Fruit fly (Drosophila melanogaster) whole organism: ENCODE measurements around the gene if.

Experiments
- CG8478 ChIP-seq: fragments of >200 bp; optimal IDR thresholded peaks from 2 replicates; lab custom pipeline; 2018; ENCODE audit warnings: inconsistent platforms
- Dll ChIP-seq: fragments of >200 bp; optimal IDR thresholded peaks from 2 replicates; lab custom pipeline; 2017
- EcR ChIP-seq, 2 experiments: fragments of >200 bp; optimal IDR thresholded peaks; 2 replicates each; lab custom pipeline; 2017; ENCODE audit warnings: missing biosample characterization in 2 of 2, missing genetic modification characterization in 2 of 2, missing genetic modification reagents in 2 of 2
- pan ChIP-seq: fragments of >200 bp; optimal IDR thresholded peaks from 2 replicates; lab custom pipeline; 2017
- psq ChIP-seq: fragments of >200 bp; optimal IDR thresholded peaks from 2 replicates; lab custom pipeline; 2017
- usp ChIP-seq: fragments of >200 bp; optimal IDR thresholded peaks from 2 replicates; lab custom pipeline; 2017; ENCODE audit warnings: missing biosample characterization, missing genetic modification characterization, mixed read lengths

if gene

dm6 chrX:16730791-16731190 is 52.4 kb downstream of the if start, which contains the start of gene TwdlX:
TSS of gene TwdlX (plus strand) at chrX:16731091.
- TF ChIP-seq pan (lab: Kevin White, UChicago): no peak
- TF ChIP-seq CG8478 (lab: Kevin White, UChicago): no peak
- no peak for TF ChIP-seq usp (GFP tag; lab: Kevin White, UChicago)
- no peak for TF ChIP-seq Dll (lab: Kevin White, UChicago)
- TF ChIP-seq EcR (GFP tag; optimal IDR thresholded peaks at IDR 0.05; lab: Kevin White, UChicago): no peak

dm6 chrX:16724544-16724943 is 58.7 kb downstream of the if start:
- TF ChIP-seq CG8478 (lab: Kevin White, UChicago) (no peak), psq (lab: Kevin White, UChicago) (no peak), EcR (GFP tag; optimal IDR thresholded peaks at IDR 0.05; lab: Kevin White, UChicago) (no peak), Dll (lab: Kevin White, UChicago) (no peak), usp (GFP tag; lab: Kevin White, UChicago) (no peak), pan (lab: Kevin White, UChicago) (no peak)

- TF ChIP-seq pan (lab: Kevin White, UChicago) (peak; percentile 71), EcR (GFP tag; optimal IDR thresholded peaks at IDR 0.05; lab: Kevin White, UChicago) (no peak), usp (GFP tag; lab: Kevin White, UChicago) (no peak), CG8478 (lab: Kevin White, UChicago) (no peak), Dll (lab: Kevin White, UChicago) (peak; percentile 84), psq (lab: Kevin White, UChicago) (no peak)
These were observed 59.7 kb downstream of the if start for dm6 chrX:16723203-16724173.

- TF ChIP-seq CG8478 (lab: Kevin White, UChicago): no peak
- no peak for TF ChIP-seq psq (lab: Kevin White, UChicago)
- TF ChIP-seq EcR (GFP tag; optimal IDR thresholded peaks at IDR 0.05; lab: Kevin White, UChicago): no peak
- TF ChIP-seq usp (GFP tag; lab: Kevin White, UChicago): no peak
- no peak for TF ChIP-seq pan (lab: Kevin White, UChicago)
- no peak for TF ChIP-seq Dll (lab: Kevin White, UChicago)
These were observed 62.1 kb downstream of the if start, which contains the start of the genes CG32572 and CG34325 for dm6 chrX:16721168-16721567. TSS of gene CG32572 (plus strand) at chrX:16721183. TSS of gene CG34325 (minus strand) at chrX:16721411.

dm6 chrX:16718169-16718723 is 65.0 kb downstream of the if start:
- TF ChIP-seq Dll (lab: Kevin White, UChicago) (no peak), EcR (GFP tag; optimal IDR thresholded peaks at IDR 0.05; lab: Kevin White, UChicago) (no peak), usp (GFP tag; lab: Kevin White, UChicago) (no peak), CG8478 (lab: Kevin White, UChicago) (no peak), pan (lab: Kevin White, UChicago) (no peak), psq (lab: Kevin White, UChicago) (no peak)

- TF ChIP-seq Dll (lab: Kevin White, UChicago) (no peak), pan (lab: Kevin White, UChicago) (no peak), usp (GFP tag; lab: Kevin White, UChicago) (no peak), EcR (GFP tag; optimal IDR thresholded peaks at IDR 0.05; lab: Kevin White, UChicago) (no peak), CG8478 (lab: Kevin White, UChicago) (no peak), psq (lab: Kevin White, UChicago) (no peak)
These were observed 66.6 kb downstream of the if start for dm6 chrX:16716649-16717048.

dm6 chrX:16711003-16711402 is 72.2 kb downstream of the if start, which contains the start of gene CG13008:
TSS of gene CG13008 (plus strand) at chrX:16711303.
- TF ChIP-seq EcR (GFP tag; optimal IDR thresholded peaks at IDR 0.05; lab: Kevin White, UChicago): no peak
- no peak for TF ChIP-seq CG8478 (lab: Kevin White, UChicago)
- no peak for TF ChIP-seq Dll (lab: Kevin White, UChicago)
- TF ChIP-seq usp (GFP tag; lab: Kevin White, UChicago): no peak
- TF ChIP-seq pan (lab: Kevin White, UChicago): no peak
- TF ChIP-seq psq (lab: Kevin White, UChicago): no peak

dm6 chrX:16706774-16707173 is 76.5 kb downstream of the if start, which contains the start of gene CG9672:
TSS of gene CG9672 (minus strand) at chrX:16706874.
- no peak for TF ChIP-seq psq (lab: Kevin White, UChicago)

- TF ChIP-seq pan (lab: Kevin White, UChicago) (no peak), usp (GFP tag; lab: Kevin White, UChicago) (no peak), Dll (lab: Kevin White, UChicago) (no peak), psq (lab: Kevin White, UChicago) (no peak), CG8478 (lab: Kevin White, UChicago) (no peak), EcR (GFP tag; optimal IDR thresholded peaks at IDR 0.05; lab: Kevin White, UChicago) (no peak)
These were observed 79.5 kb downstream of the if start, which contains the start of the genes CG9673 and CG4653 for dm6 chrX:16703747-16704146. TSS of gene CG9673 (minus strand) at chrX:16703884. TSS of gene CG4653 (plus strand) at chrX:16704081.
